Fruit fly (Drosophila melanogaster) whole organism, embryonic: ENCODE data around the gene Pp2C1.
A peak's percentile ranks its signal among the peaks of the same experiment; 100 is the strongest.

Experiments
- Atf6 ChIP-seq: fragments of 200-800 bp; sonication (Bioruptor generic); IDR thresholded peaks from 2 replicates; pipeline ENCODE4 v1.3.6; 2022; ENCODE audit warnings: missing biosample characterization, missing genetic modification characterization
- B-H2 ChIP-seq: fragments of 200-800 bp; sonication (Bioruptor generic); optimal IDR thresholded peaks from 2 replicates; lab custom pipeline; 2018; ENCODE audit warnings: missing biosample characterization, mild to moderate bottlenecking, missing genetic modification characterization
- Bdp1 ChIP-seq: fragments of 200-800 bp; sonication (Bioruptor generic); optimal IDR thresholded peaks from 3 replicates; lab custom pipeline; 2016; ENCODE audit warnings: missing biosample characterization, missing genetic modification characterization
- CG10565 ChIP-seq: fragments of 200-800 bp; sonication (Bioruptor generic); optimal IDR thresholded peaks from 3 replicates; lab custom pipeline; 2016; ENCODE audit warnings: missing biosample characterization, mild to moderate bottlenecking, missing genetic modification characterization
- CG11456 ChIP-seq: fragments of 200-800 bp; sonication (Bioruptor generic); IDR thresholded peaks from 3 replicates; pipeline ENCODE4 v1.3.6; 2022; ENCODE audit warnings: missing biosample characterization, missing genetic modification characterization
- CG12299 ChIP-seq: fragments of 200-800 bp; sonication (Bioruptor generic); optimal IDR thresholded peaks from 2 replicates; lab custom pipeline; 2018; ENCODE audit warnings: missing biosample characterization, mild to moderate bottlenecking, missing genetic modification characterization
- CG13287 ChIP-seq: fragments of 200-800 bp; sonication (Bioruptor generic); IDR thresholded peaks from 2 replicates; pipeline ENCODE4 v1.3.6; 2022; ENCODE audit warnings: missing biosample characterization, missing genetic modification characterization; ENCODE audit not compliant: partially characterized antibody
- CG13296 ChIP-seq: fragments of 200-800 bp; sonication (Bioruptor generic); optimal IDR thresholded peaks from 3 replicates; lab custom pipeline; 2018; ENCODE audit warnings: missing biosample characterization, mild to moderate bottlenecking, missing genetic modification characterization
- CG14014 ChIP-seq: fragments of 200-800 bp; sonication (Bioruptor generic); IDR thresholded peaks from 2 replicates; pipeline ENCODE4 v1.3.6; 2022; ENCODE audit warnings: missing biosample characterization, missing genetic modification characterization
- CG14441 ChIP-seq: fragments of 200-800 bp; sonication (Bioruptor generic); IDR thresholded peaks from 2 replicates; pipeline ENCODE4 v1.3.6; 2022; ENCODE audit warnings: missing biosample characterization, missing genetic modification characterization
- CG14667 ChIP-seq: fragments of 200-800 bp; sonication (Bioruptor generic); IDR thresholded peaks from 2 replicates; pipeline ENCODE4 v1.3.6; 2022; ENCODE audit warnings: missing biosample characterization, missing genetic modification characterization
- CG15269 ChIP-seq: fragments of 200-800 bp; sonication (Bioruptor generic); optimal IDR thresholded peaks from 2 replicates; lab custom pipeline; 2018; ENCODE audit warnings: missing biosample characterization, mild to moderate bottlenecking, missing genetic modification characterization, moderate library complexity
- CG1647 ChIP-seq: fragments of 200-800 bp; sonication (Bioruptor generic); optimal IDR thresholded peaks from 3 replicates; lab custom pipeline; 2016; ENCODE audit warnings: missing biosample characterization, missing genetic modification characterization
- CG2678 ChIP-seq: fragments of 200-800 bp; sonication (Bioruptor generic); optimal IDR thresholded peaks from 3 replicates; lab custom pipeline; 2019; ENCODE audit warnings: missing biosample characterization, mild to moderate bottlenecking, missing genetic modification characterization, moderate library complexity
- CG32767 ChIP-seq: fragments of 200-800 bp; sonication (Bioruptor generic); IDR thresholded peaks from 2 replicates; pipeline ENCODE4 v1.3.6; 2022; ENCODE audit warnings: missing biosample characterization, missing genetic modification characterization
- CG6689 ChIP-seq: fragments of 200-800 bp; sonication (Bioruptor generic); IDR thresholded peaks from 2 replicates; pipeline ENCODE4 v1.3.6; 2022; ENCODE audit warnings: missing biosample characterization, missing genetic modification characterization
- Dbx ChIP-seq: fragments of 200-800 bp; sonication (Bioruptor generic); IDR thresholded peaks from 3 replicates; pipeline ENCODE4 v1.3.6; 2022; ENCODE audit warnings: missing biosample characterization, missing genetic modification characterization
- Dfd ChIP-seq, 2 experiments: fragments of >200 bp; optimal IDR thresholded peaks; 2 replicates each; lab custom pipeline; 2017; ENCODE audit warnings: missing biosample characterization in 2 of 2, missing genetic modification characterization in 2 of 2
- Dip2 ChIP-seq: fragments of 200-800 bp; sonication (Bioruptor generic); IDR thresholded peaks from 2 replicates; pipeline ENCODE4 v1.3.6; 2022; ENCODE audit warnings: missing biosample characterization, missing genetic modification characterization
- Ets65A ChIP-seq: fragments of 200-800 bp; sonication (Bioruptor generic); peaks from one replicate; lab custom pipeline; 2016; ENCODE audit warnings: missing biosample characterization, missing genetic modification characterization
- HLHmδ ChIP-seq: fragments of 200-800 bp; sonication (Bioruptor generic); optimal IDR thresholded peaks from 2 replicates; lab custom pipeline; 2018; ENCODE audit warnings: missing biosample characterization, mild to moderate bottlenecking, missing genetic modification characterization, moderate library complexity
- Hmr ChIP-seq: fragments of 200-800 bp; sonication (Bioruptor generic); optimal IDR thresholded peaks from 3 replicates; lab custom pipeline; 2017; ENCODE audit warnings: mild to moderate bottlenecking, missing biosample characterization, missing genetic modification reagents, missing genetic modification characterization
- Oaz ChIP-seq: fragments of 200-800 bp; sonication (Bioruptor generic); IDR thresholded peaks from 2 replicates; pipeline ENCODE4 v1.3.6; 2022; ENCODE audit warnings: missing biosample characterization, missing genetic modification characterization
- Pdp1 ChIP-seq, 2 experiments: fragments of 200-800 bp; sonication (Bioruptor generic); optimal IDR thresholded peaks; 3 replicates each; lab custom pipeline; 2016; ENCODE audit warnings: missing biosample characterization in 2 of 2, missing genetic modification characterization in 2 of 2, mild to moderate bottlenecking in 1 of 2, moderate library complexity in 1 of 2
- Ptx1 ChIP-seq: fragments of 200-800 bp; sonication (Bioruptor generic); IDR thresholded peaks from 2 replicates; pipeline ENCODE4 v1.3.6; 2022; ENCODE audit warnings: missing biosample characterization, missing genetic modification characterization
- Sox102F ChIP-seq: fragments of 200-800 bp; sonication (Bioruptor generic); optimal IDR thresholded peaks from 2 replicates; lab custom pipeline; 2018; ENCODE audit warnings: missing biosample characterization, mild to moderate bottlenecking, missing genetic modification characterization, moderate library complexity
- Xbp1 ChIP-seq: fragments of 200-800 bp; sonication (Bioruptor generic); optimal IDR thresholded peaks from 3 replicates; lab custom pipeline; 2016; ENCODE audit warnings: missing biosample characterization, mild to moderate bottlenecking, missing genetic modification characterization
- Xrp1 ChIP-seq: fragments of 200-800 bp; sonication (Bioruptor generic); IDR thresholded peaks from 2 replicates; pipeline ENCODE4 v1.3.6; 2022; ENCODE audit warnings: missing biosample characterization, missing genetic modification characterization
- ara ChIP-seq: fragments of 200-800 bp; sonication (Bioruptor generic); IDR thresholded peaks from 2 replicates; pipeline ENCODE4 v1.3.6; 2022; ENCODE audit warnings: missing biosample characterization, missing genetic modification characterization
- cg ChIP-seq: fragments of 200-800 bp; sonication (Bioruptor generic); optimal IDR thresholded peaks from 3 replicates; lab custom pipeline; 2019; ENCODE audit warnings: missing biosample characterization, mild to moderate bottlenecking, missing genetic modification characterization, moderate library complexity
- chif ChIP-seq, 2 experiments: fragments of 200-800 bp; sonication (Bioruptor generic); optimal IDR thresholded peaks; 3 replicates each; lab custom pipeline; 2016; ENCODE audit warnings: missing biosample characterization in 2 of 2, missing genetic modification characterization in 2 of 2
- chinmo ChIP-seq: fragments of 200-800 bp; sonication (Bioruptor generic); IDR thresholded peaks from 4 replicates; pipeline ENCODE4 v1.3.6; 2022; ENCODE audit warnings: missing biosample characterization, missing genetic modification characterization; ENCODE audit not compliant: partially characterized antibody
- disco-r ChIP-seq: fragments of 200-800 bp; sonication (Bioruptor generic); optimal IDR thresholded peaks from 2 replicates; lab custom pipeline; 2016; ENCODE audit warnings: missing biosample characterization, missing genetic modification characterization
- dpn ChIP-seq, 2 experiments: fragments of 200-800 bp; sonication (Bioruptor generic); optimal IDR thresholded peaks; 3 replicates each; lab custom pipeline; 2016; ENCODE audit warnings: missing biosample characterization in 2 of 2, missing genetic modification characterization in 2 of 2
- exex ChIP-seq: fragments of 200-800 bp; sonication (Bioruptor generic); optimal IDR thresholded peaks from 4 replicates; lab custom pipeline; 2018; ENCODE audit warnings: missing biosample characterization, mild to moderate bottlenecking, missing genetic modification characterization, moderate library complexity
- fd96Cb ChIP-seq: fragments of 200-800 bp; sonication (Bioruptor generic); optimal IDR thresholded peaks from 2 replicates; lab custom pipeline; 2018; ENCODE audit warnings: missing biosample characterization, mild to moderate bottlenecking, missing genetic modification characterization, moderate library complexity
- ftz-f1 ChIP-seq: fragments of 200-800 bp; sonication (Bioruptor generic); optimal IDR thresholded peaks from 2 replicates; lab custom pipeline; 2016; ENCODE audit warnings: missing biosample characterization, missing genetic modification characterization
- gem ChIP-seq: fragments of 200-800 bp; sonication (Bioruptor generic); optimal IDR thresholded peaks from 2 replicates; lab custom pipeline; 2019; ENCODE audit warnings: missing biosample characterization, mild to moderate bottlenecking, missing genetic modification characterization, moderate library complexity
- gro ChIP-seq: fragments of 200-800 bp; sonication (Bioruptor generic); optimal IDR thresholded peaks from 2 replicates; lab custom pipeline; 2016; ENCODE audit warnings: missing biosample characterization, missing genetic modification characterization
- hkb ChIP-seq, 2 experiments: fragments of 200-800 bp in 1 of 2; fragments of >200 bp in 1 of 2; sonication (Bioruptor generic) in 1 of 2; IDR thresholded peaks in 1 of 2; optimal IDR thresholded peaks in 1 of 2; 2 replicates each; pipeline versions ENCODE4 v1.3.6 to Lab custom; 2017 to 2022; ENCODE audit warnings: missing biosample characterization in 1 of 2, missing genetic modification characterization in 1 of 2
- lilli ChIP-seq: fragments of 200-800 bp; sonication (Bioruptor generic); optimal IDR thresholded peaks from 3 replicates; lab custom pipeline; 2016; ENCODE audit warnings: missing biosample characterization, missing genetic modification characterization
- lmd ChIP-seq: fragments of 200-800 bp; sonication (Bioruptor generic); IDR thresholded peaks from 2 replicates; pipeline ENCODE4 v1.3.6; 2022; ENCODE audit warnings: missing biosample characterization, missing genetic modification characterization
- pita ChIP-seq: fragments of 200-800 bp; sonication (Bioruptor generic); optimal IDR thresholded peaks from 2 replicates; lab custom pipeline; 2017; ENCODE audit warnings: missing biosample characterization, mild to moderate bottlenecking, missing genetic modification characterization
- salm ChIP-seq: fragments of 200-800 bp; sonication (Bioruptor generic); optimal IDR thresholded peaks from 2 replicates; lab custom pipeline; 2018; ENCODE audit warnings: missing biosample characterization, mild to moderate bottlenecking, missing genetic modification characterization
- slou ChIP-seq: fragments of 200-800 bp; sonication (Bioruptor generic); optimal IDR thresholded peaks from 3 replicates; lab custom pipeline; 2016; ENCODE audit warnings: missing biosample characterization, missing genetic modification characterization
- slp2 ChIP-seq: fragments of 200-800 bp; sonication (Bioruptor generic); optimal IDR thresholded peaks from 2 replicates; lab custom pipeline; 2016; ENCODE audit warnings: missing biosample characterization, missing genetic modification characterization
- sug ChIP-seq: fragments of 200-800 bp; optimal IDR thresholded peaks from 2 replicates; lab custom pipeline; 2019; ENCODE audit warnings: missing biosample characterization, mild to moderate bottlenecking, missing genetic modification characterization, moderate library complexity
- vvl ChIP-seq: fragments of 200-800 bp; sonication (Bioruptor generic); IDR thresholded peaks from 2 replicates; pipeline ENCODE4 v1.3.6; 2022; ENCODE audit warnings: missing biosample characterization, missing genetic modification characterization

The Pp2C1 gene

dm6 chrX:4699775-4700174 is 13.1 kb upstream of the Pp2C1 start (continued):
- peak; percentile 7 for TF ChIP-seq slou (GFP tag; lab: Kevin White, UChicago)
- TF ChIP-seq disco-r (GFP tag; lab: Kevin White, UChicago) = no peak
- TF ChIP-seq gem = peak; percentile 41
- peak in 1 of 2 experiments; percentile 12 for TF ChIP-seq Pdp1 (GFP tag; optimal IDR thresholded peaks at IDR 0.05; lab: Kevin White, UChicago)
- peak; percentile 8 for TF ChIP-seq Hmr
- TF ChIP-seq Atf6 (GFP tag; lab: Robert Waterston, UW) = peak; percentile 64; the same call in 1 of the 2 replicates
- 0 out of 3 replicates have a peak, but pooled peaks have one; percentile 17 for TF ChIP-seq Dbx (GFP tag; lab: Robert Waterston, UW)
- TF ChIP-seq Xbp1 (GFP tag; lab: Kevin White, UChicago) = peak; percentile 4
- TF ChIP-seq dpn (GFP tag; optimal IDR thresholded peaks at IDR 0.05; lab: Kevin White, UChicago) = peak in 1 of 2 experiments; percentile 5
- peak; percentile 12 for TF ChIP-seq fd96Cb (tag; lab: Kevin White, UChicago)
- TF ChIP-seq Ptx1 (GFP tag; lab: Robert Waterston, UW) = peak; percentile 38; the same call in 1 of the 2 replicates
- peak; percentile 33 for TF ChIP-seq lilli (GFP tag; lab: Kevin White, UChicago)
- 0 out of 2 replicates have a peak, but pooled peaks have one; percentile 12 for TF ChIP-seq ara
- peak; percentile 20 for TF ChIP-seq Sox102F (GFP tag; lab: Kevin White, UChicago)
- TF ChIP-seq lmd (GFP tag; lab: Robert Waterston, UW) = peak; percentile 34; the same call in 1 of the 2 replicates
- TF ChIP-seq Oaz (GFP tag; lab: Robert Waterston, UW) = no peak
- no peak for TF ChIP-seq Dip2 (GFP tag; lab: Robert Waterston, UW)
- no peak for TF ChIP-seq CG11456 (GFP tag; lab: Robert Waterston, UW)
- TF ChIP-seq chif (GFP tag; optimal IDR thresholded peaks at IDR 0.05; lab: Kevin White, UChicago) = no peak
- TF ChIP-seq HLHmδ (GFP tag; lab: Kevin White, UChicago) = no peak
- peak; percentile 35 for TF ChIP-seq CG2678 (tag; lab: Kevin White, UChicago)
- no peak for TF ChIP-seq slp2 (GFP tag; lab: Kevin White, UChicago)
- TF ChIP-seq B-H2 (GFP tag; lab: Kevin White, UChicago) = no peak
- TF ChIP-seq Xrp1 = peak; percentile 48; the same call in 1 of the 2 replicates
- no peak for TF ChIP-seq chinmo (GFP tag; lab: Robert Waterston, UW)
- TF ChIP-seq CG6689 = peak; percentile 55
- no peak for TF ChIP-seq gro (GFP tag; lab: Kevin White, UChicago)
- peak; percentile 38; the same call in 1 of the 2 replicates for TF ChIP-seq CG14014 (GFP tag; lab: Robert Waterston, UW)

- TF ChIP-seq lilli (GFP tag; lab: Kevin White, UChicago) (no peak), Dfd (GFP tag; optimal IDR thresholded peaks at IDR 0.05; lab: Kevin White, UChicago) (peak in 1 of 2 experiments; percentile 64), cg (peak; percentile 69), pita (GFP tag; lab: Kevin White, UChicago) (peak; percentile 9), CG32767 (GFP tag; lab: Robert Waterston, UW) (0 out of 2 replicates have a peak, but pooled peaks have one; percentile 13), CG10565 (no peak)
These were observed 12.7 kb upstream of the Pp2C1 start for dm6 chrX:4699370-4699769.

dm6 chrX:4694104-4694503 is 7.4 kb upstream of the Pp2C1 start:
- TF ChIP-seq Pdp1 (GFP tag; optimal IDR thresholded peaks at IDR 0.05; lab: Kevin White, UChicago) = peak in 1 of 2 experiments; percentile 81
- TF ChIP-seq CG2678 (tag; lab: Kevin White, UChicago) = no peak
- no peak for TF ChIP-seq CG13287 (GFP tag; lab: Robert Waterston, UW)
- no peak for TF ChIP-seq exex (tag; lab: Kevin White, UChicago)
- no peak for TF ChIP-seq salm
- no peak for TF ChIP-seq gro (GFP tag; lab: Kevin White, UChicago)
- no peak for TF ChIP-seq CG15269 (tag; lab: Kevin White, UChicago)
- TF ChIP-seq CG1647 (GFP tag; lab: Kevin White, UChicago) = no peak
- no peak for TF ChIP-seq Bdp1 (GFP tag; lab: Kevin White, UChicago)
- TF ChIP-seq dpn (GFP tag; optimal IDR thresholded peaks at IDR 0.05; lab: Kevin White, UChicago) = no peak
- no peak for TF ChIP-seq CG32767 (GFP tag; lab: Robert Waterston, UW)
- TF ChIP-seq CG14667 (GFP tag; lab: Robert Waterston, UW) = no peak
- no peak for TF ChIP-seq CG13296 (GFP tag; lab: Kevin White, UChicago)
- no peak for TF ChIP-seq vvl (GFP tag; lab: Robert Waterston, UW)
- TF ChIP-seq sug (tag; lab: Kevin White, UChicago) = no peak
- no peak for TF ChIP-seq CG14441 (GFP tag; lab: Robert Waterston, UW)
- no peak for TF ChIP-seq ftz-f1 (GFP tag; lab: Kevin White, UChicago)
- TF ChIP-seq CG12299 (tag; lab: Kevin White, UChicago) = no peak
- no peak for TF ChIP-seq hkb (optimal IDR thresholded peaks at IDR 0.05; lab: Kevin White, UChicago)
- no peak for TF ChIP-seq hkb (GFP tag; IDR thresholded peaks at IDR 0.05; lab: Robert Waterston, UW)
- TF ChIP-seq Ets65A (GFP tag; lab: Kevin White, UChicago) = peak; percentile 31
